Fruit fly (Drosophila melanogaster): ENCODE measurements around the gene CG13058.

dm6 chr3L:16359795-16360194 is 31.2 kb downstream of the CG13058 start:
- no peak for TF ChIP-seq zf30C (GFP tag; optimal IDR thresholded peaks at IDR 0.05)
- no peak for TF ChIP-seq Gug (GFP tag; IDR thresholded peaks at IDR 0.05)
- TF ChIP-seq CG8924 (tag; optimal IDR thresholded peaks at IDR 0.05) = no peak
- no peak for TF ChIP-seq HmgZ (tag; optimal IDR thresholded peaks at IDR 0.05)

Measured in whole organism, embryonic.